Fruit fly (Drosophila melanogaster) whole organism, larva: ENCODE results near the gene CG13901.
"Not testable (repeated sequence)": the region's sequence is repeated elsewhere in the genome, so short reads cannot be mapped to it uniquely, and the experiment has no call there.

Experiments used
- noc ChIP-seq: fragments of 200-800 bp; sonication (Bioruptor generic); optimal IDR thresholded peaks from 3 replicates; lab custom pipeline; 2019; ENCODE audit warnings: missing biosample characterization, mild to moderate bottlenecking, missing genetic modification characterization, moderate library complexity

Gene CG13901

DNA sequence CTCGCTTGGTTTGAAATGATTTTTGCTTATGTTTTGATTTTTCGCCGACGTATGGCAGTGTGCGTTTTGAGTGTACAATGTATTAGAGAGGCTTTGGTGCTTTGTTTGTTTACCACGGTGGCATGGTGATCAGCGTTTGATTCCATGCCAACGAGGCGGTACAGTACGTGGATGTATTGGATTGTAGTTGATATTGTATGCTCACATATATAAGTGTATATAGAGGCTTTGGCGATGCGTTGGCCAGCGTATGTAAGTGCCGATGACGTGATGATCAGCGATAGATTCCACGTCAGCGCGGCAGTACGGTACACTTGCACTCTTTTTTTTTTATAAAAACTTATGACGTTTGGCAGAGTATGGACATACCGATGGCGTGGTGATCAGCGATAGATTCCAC lies 27.5 kb upstream of the CG13901 start, which contains the start of gene CG12502:
TSS of gene CG12502 (plus strand) at position 301 of the 400 bp plus-strand sequence.
- not testable (repeated sequence) for TF ChIP-seq noc

DNA sequence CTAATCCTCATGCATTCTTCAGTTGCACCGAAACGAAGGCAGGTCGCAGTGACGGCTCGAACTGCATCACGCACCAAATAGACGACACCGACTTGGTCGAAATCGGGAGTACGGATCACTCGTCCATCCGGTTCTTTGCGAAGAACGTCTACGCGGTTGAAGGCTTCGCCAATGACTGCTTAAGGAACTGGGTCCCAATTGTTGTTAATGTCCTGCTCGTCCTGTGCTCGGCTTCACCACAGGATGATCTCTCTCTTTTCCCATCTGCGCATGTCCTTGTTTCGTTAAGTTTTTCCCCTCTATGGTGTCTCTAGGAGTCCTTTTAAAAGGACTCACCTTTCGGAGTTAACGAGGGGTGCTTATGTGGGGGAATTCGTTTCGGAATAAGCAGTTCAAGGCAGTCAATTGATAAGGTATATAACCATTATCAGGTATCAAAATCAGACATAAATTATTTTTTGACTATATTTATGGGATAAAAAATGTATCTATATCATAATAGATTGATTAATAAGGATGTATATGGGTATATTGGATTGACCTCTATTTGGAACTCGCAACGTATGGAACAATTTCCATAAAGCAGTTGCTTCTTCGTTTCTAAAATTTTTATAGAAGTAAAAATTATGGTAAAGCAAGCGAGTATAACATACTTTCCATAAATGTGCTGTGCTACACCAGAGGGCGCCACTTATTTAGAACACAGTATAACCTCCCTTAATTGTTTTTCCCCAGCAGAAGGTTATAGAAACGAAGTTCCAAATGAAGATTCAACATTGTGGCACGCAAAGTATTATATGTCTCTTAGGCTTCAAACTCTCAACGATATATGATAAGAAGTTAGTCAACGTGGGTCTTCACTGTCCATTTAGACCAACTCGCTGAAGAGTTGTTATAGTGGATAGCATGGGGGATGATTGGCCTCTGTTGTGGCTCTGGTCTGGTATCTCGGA lies 19.7 kb upstream of the CG13901 start, which contains the start of gene dpr20:
TSS of gene dpr20 (minus strand) at position 186 of the 953 bp plus-strand sequence.
- peak; percentile 14 for TF ChIP-seq noc

DNA sequence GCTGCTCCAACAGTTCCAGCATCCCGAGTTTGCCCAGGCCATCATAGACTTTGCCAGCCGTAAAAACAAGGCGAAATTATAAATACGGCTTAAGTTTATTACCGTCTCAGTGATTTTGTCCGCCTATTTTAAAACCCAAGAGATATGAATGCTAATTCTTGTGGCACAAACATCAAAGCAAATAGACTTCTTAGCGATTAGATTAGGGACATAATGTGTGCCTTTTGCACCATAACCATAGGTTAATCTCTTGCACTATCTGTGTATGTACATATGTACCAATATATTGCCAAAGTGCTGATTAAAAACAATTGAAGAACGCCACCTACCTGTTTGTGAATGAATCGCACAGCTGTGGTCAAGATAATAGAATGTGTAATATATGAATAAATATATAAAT lies 14.6 kb upstream of the CG13901 start:
- peak; percentile 66 for TF ChIP-seq noc

DNA sequence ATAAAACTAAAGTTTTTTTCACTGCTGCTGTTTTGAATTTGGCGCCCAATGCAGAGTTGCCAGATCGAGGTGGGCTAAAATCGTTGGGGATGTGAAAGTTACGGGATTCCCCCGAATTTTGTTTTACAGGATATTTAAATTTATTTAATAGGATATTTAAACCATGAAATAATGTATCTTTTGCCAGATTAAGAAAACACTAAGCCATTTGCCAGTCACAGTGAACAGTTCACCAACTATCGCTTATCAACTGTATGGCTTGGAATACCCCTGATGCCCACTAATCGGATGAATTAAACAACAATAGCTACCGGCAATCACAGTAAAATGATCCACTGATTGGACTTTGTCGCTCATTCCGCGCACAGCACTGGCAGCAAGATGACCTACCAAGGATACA lies 13.4 kb upstream of the CG13901 start, which contains the start of gene Dci:
TSS of gene Dci (plus strand) at position 286 of the 400 bp plus-strand sequence.
- TF ChIP-seq noc: peak; percentile 41

dm6 chr3L:843626-844025 lies 6.0 kb upstream of the CG13901 start, which contains the start of gene Cep290:
TSS of gene Cep290 (plus strand) at chr3L:843926.
- no peak for TF ChIP-seq noc

- no peak for TF ChIP-seq noc
Measured at dm6 chr3L:841260-841659, 3.6 kb upstream of the CG13901 start, which contains the start of the genes JMJD5 and Gr61a. TSS of gene JMJD5 (minus strand) at chr3L:841360. TSS of gene Gr61a (plus strand) at chr3L:841451.

- no peak for TF ChIP-seq noc
Measured at dm6 chr3L:835455-836034, 2.1 kb downstream of the CG13901 start, which contains the start of gene CG42554. TSS of gene CG42554 (plus strand) at chr3L:835683.

DNA sequence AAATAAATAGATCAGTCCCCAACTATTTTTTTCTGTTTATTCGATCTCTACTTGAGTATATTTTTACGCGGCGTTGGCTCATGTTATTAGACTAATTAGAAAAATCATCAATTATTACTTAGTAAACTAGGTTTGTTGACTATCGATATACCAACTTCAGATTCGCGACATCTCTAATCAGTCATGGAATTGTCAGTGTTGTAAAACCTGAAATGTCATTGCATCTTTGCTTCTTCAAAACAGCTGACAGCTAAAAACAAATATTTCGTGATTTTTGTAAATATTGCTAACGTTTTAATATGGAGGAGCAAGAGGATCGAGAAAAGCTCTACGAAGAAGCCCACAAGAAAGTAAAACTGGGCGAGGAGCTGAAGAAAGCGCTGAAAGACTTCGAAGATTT lies 3.7 kb downstream of the CG13901 start, which contains the start of gene CG42553:
TSS of gene CG42553 (plus strand) at position 216 of the 400 bp plus-strand sequence.
- TF ChIP-seq noc: no peak

DNA sequence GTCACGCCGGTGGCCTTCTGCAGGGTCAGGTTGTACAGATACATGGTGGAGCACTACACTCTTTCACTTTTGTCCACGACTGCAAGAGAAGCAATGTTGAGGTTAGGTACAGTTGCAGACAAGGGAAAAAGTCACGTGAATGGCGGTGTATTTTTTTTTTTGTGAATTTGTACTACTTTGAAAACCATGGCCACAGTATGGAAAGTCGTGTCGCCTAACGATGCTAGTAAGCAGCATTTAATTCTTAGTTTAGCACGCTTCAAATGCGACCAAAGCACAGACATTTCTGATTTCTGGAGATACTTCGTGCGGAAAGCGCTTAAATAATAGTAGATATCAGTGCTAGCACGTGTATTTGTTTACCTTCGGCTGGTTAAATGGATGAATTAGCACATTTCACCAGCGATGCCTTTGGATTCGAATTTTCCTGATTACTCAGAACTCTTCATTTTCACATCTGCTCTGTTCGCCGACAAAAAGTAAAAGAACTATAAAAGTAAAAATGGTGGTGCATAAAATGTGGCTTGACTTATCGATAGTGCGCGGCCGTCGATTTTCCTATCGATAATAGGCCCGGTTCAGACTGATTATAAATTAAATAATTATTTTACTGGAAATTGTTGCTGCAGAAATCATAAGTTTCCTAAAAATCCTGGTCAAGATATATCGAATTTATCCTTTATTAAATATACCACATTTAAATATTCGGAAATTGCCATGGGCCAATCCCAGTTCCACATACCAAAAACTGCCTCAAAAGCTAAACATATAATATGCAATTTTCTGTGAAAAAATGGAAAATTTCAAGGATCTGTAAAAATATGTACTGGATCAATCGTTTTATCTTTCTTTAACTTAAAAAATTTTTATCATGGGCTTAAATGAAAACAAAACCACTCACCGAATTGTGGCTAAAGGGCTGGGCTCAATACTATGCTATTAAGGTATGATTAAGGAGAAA lies 4.4 kb downstream of the CG13901 start, which contains the start of gene Sf3b3:
TSS of gene Sf3b3 (minus strand) at position 489 of the 961 bp plus-strand sequence.
- peak; percentile 24 for TF ChIP-seq noc

- TF ChIP-seq noc: no peak
Measured at dm6 chr3L:824444-824843, 13.2 kb downstream of the CG13901 start.

DNA sequence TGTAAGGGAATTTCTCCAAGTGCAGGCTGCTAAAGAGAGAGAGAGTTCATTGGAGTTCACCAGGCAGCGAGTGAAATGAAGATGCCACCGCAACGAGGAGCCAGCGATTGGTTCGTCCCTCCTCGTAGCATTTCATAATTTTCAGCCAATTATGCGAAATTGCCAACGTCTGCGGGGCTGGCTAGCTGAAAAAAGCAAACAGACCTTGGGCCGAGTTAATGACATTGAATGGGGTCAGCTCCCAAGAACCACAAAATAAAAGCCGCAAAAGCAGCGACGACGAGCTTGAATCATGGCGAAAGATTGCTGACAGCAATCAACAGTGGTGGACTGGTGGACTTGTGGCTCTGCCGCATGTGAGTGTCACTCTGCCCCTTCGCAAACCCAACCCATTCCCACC lies 14.0 kb downstream of the CG13901 start:
- no peak for TF ChIP-seq noc

DNA sequence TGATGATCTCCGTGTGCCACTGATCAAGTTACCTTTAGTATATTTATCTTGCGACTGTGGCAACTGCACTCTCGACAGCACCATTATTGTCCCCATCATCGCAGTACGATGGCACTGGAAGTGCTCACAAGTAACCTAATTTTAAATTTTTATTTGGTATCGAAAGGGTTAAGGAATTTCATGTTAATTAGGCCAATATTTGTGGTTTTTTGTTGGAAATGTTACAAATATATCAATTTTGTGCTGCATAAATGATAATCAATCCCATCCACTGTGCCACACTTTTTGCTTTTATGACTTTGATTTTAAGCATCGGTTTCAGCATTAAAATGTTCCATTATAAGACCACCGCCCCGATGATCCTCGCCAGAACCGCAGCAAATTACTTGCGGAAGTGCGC lies 15.0 kb downstream of the CG13901 start:
- TF ChIP-seq noc: no peak

DNA sequence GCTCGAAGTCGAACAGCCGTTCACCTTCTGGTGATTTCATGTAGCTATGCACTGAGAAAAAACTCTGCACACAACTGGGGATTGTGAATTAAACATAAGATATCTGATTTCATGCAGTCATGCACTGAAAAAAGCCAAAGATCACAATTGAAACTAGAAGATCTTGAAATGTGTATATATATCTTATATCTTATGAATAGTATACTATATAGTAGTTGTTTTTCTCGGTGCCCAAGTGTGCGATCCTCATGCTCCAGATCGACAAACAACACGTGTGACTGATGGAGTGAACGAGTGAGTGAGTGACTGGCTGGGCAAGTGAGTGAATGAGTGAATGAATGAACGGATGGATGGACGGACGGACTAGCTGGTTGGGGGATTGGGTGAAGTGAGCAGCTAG lies 15.7 kb downstream of the CG13901 start:
- TF ChIP-seq noc: no peak

DNA sequence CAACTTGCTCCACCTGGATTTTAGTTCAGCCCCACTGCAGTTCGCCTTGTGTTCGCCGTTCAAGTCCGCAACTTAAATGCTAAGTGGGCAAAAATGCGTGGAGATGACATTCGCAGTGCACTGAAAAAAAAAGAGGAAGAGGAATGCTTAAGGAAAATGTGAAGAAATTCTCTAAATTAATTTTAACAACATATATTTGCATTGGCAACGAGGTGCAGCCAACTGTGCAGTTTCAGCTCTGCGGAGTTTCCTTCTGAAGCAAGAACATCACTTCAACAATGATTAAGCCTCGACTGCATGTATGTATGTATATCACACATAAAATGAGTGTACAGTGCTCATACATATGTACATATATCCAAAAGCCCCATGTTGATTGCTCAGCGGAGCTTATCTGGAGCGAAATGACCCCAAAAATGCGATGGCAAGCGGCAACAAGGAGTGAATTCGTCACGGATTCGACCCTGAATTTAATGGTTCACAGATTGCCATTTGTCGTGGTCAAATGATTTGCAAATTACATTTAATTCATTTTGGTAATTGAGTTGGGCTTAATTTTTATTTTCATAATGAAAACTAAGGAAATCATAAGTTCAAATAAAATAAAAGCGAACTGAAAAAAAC lies 16.5 kb downstream of the CG13901 start:
- no peak for TF ChIP-seq noc

dm6 chr3L:820332-820731 lies 17.3 kb downstream of the CG13901 start:
- no peak for TF ChIP-seq noc
